Fruit fly (Drosophila melanogaster): ENCODE results near the gene CG6656.
A peak's percentile ranks its signal among the peaks of the same experiment; 100 is the strongest.

The CG6656 gene

dm6 chr3R:21888696-21889602, 13.9 kb downstream of the CG6656 start, which contains the start of gene CG43844 (continued):
- no peak for TF ChIP-seq Sox14 (GFP tag; optimal IDR thresholded peaks at IDR 0.05)

dm6 chr3R:21889945-21890344, 14.9 kb downstream of the CG6656 start:
- no peak for TF ChIP-seq CG4318 (GFP tag; optimal IDR thresholded peaks at IDR 0.05)
- no peak for TF ChIP-seq net (GFP tag; optimal IDR thresholded peaks at IDR 0.05)
- TF ChIP-seq Ets96B (tag; optimal IDR thresholded peaks at IDR 0.05): no peak
- TF ChIP-seq vri (GFP tag; optimal IDR thresholded peaks at IDR 0.05): peak; percentile 96
- TF ChIP-seq CG6163 (GFP tag; IDR thresholded peaks at IDR 0.05): 0 out of 3 replicates have a peak, but pooled peaks have one; percentile 6
- no peak for TF ChIP-seq CG8319 (GFP tag; optimal IDR thresholded peaks at IDR 0.05)
- peak; percentile 23 for TF ChIP-seq CG9139 (GFP tag; optimal IDR thresholded peaks at IDR 0.05)
- no peak for TF ChIP-seq Blimp-1 (GFP tag; optimal IDR thresholded peaks at IDR 0.05)
- no peak for TF ChIP-seq CG3032 (tag; optimal IDR thresholded peaks at IDR 0.05)
- no peak for TF ChIP-seq CG32006 (GFP tag; optimal IDR thresholded peaks at IDR 0.05)
- TF ChIP-seq Eip93F (GFP tag; optimal IDR thresholded peaks at IDR 0.05): peak; percentile 83
- TF ChIP-seq CG1621 (tag; optimal IDR thresholded peaks at IDR 0.05): no peak
- no peak for TF ChIP-seq CG6854 (GFP tag; optimal IDR thresholded peaks at IDR 0.05)
- TF ChIP-seq CG34406 (GFP tag; optimal IDR thresholded peaks at IDR 0.05): no peak
- no peak for TF ChIP-seq CG6792 (GFP tag; optimal IDR thresholded peaks at IDR 0.05)
- TF ChIP-seq CG8119 (GFP tag; IDR thresholded peaks at IDR 0.05): no peak
- no peak for TF ChIP-seq CG11294 (GFP tag; IDR thresholded peaks at IDR 0.05)
- no peak for TF ChIP-seq pdm3 (GFP tag; optimal IDR thresholded peaks at IDR 0.05)
- TF ChIP-seq Sox14 (GFP tag; optimal IDR thresholded peaks at IDR 0.05): peak; percentile 19
- TF ChIP-seq CG11902 (GFP tag; optimal IDR thresholded peaks at IDR 0.05): no peak
- TF ChIP-seq CG15336 (GFP tag; IDR thresholded peaks at IDR 0.05): no peak
- no peak for TF ChIP-seq CG7368 (GFP tag; optimal IDR thresholded peaks at IDR 0.05)
- TF ChIP-seq svp (GFP tag): peak; percentile 84
- TF ChIP-seq eg (GFP tag; IDR thresholded peaks at IDR 0.05): no peak
- no peak for TF ChIP-seq ss (GFP tag; optimal IDR thresholded peaks at IDR 0.05)
- TF ChIP-seq Hr38 (GFP tag; optimal IDR thresholded peaks at IDR 0.05): no peak
- TF ChIP-seq CG31627 (GFP tag; optimal IDR thresholded peaks at IDR 0.05): no peak
- no peak for TF ChIP-seq CG6276 (GFP tag; optimal IDR thresholded peaks at IDR 0.05)
- TF ChIP-seq spab (GFP tag; optimal IDR thresholded peaks at IDR 0.05): no peak

dm6 chr3R:21890739-21891138, 15.6 kb downstream of the CG6656 start:
- TF ChIP-seq CG31627 (GFP tag; optimal IDR thresholded peaks at IDR 0.05) (no peak), CG6163 (GFP tag; IDR thresholded peaks at IDR 0.05) (peak; percentile 17; the same call in 1 of the 3 replicates), CG6808 (GFP tag; optimal IDR thresholded peaks at IDR 0.05) (peak; percentile 8), svp (GFP tag) (peak; percentile 74), eg (GFP tag; IDR thresholded peaks at IDR 0.05) (peak; percentile 50; the same call in 1 of the 3 replicates), fkh (GFP tag; optimal IDR thresholded peaks at IDR 0.05) (no peak), CG16779 (tag; optimal IDR thresholded peaks at IDR 0.05) (peak; percentile 1), CG6276 (GFP tag; optimal IDR thresholded peaks at IDR 0.05) (peak; percentile 18), fd85E (GFP tag; optimal IDR thresholded peaks at IDR 0.05) (no peak), esn (GFP tag; optimal IDR thresholded peaks at IDR 0.05) (peak; percentile 13)

- TF ChIP-seq CG1621 (tag; optimal IDR thresholded peaks at IDR 0.05) (peak; percentile 21), spab (GFP tag; optimal IDR thresholded peaks at IDR 0.05) (peak; percentile 36), vri (GFP tag; optimal IDR thresholded peaks at IDR 0.05) (no peak), eg (GFP tag; IDR thresholded peaks at IDR 0.05) (peak; percentile 25; the same call in 2 of the 3 replicates), CG4318 (GFP tag; optimal IDR thresholded peaks at IDR 0.05) (no peak), Eip78C (GFP tag) (peak; percentile 55), dsx (GFP tag; optimal IDR thresholded peaks at IDR 0.05; ENCODE audit: poor library complexity, severe bottlenecking) (peak; percentile 17), Hr38 (GFP tag; optimal IDR thresholded peaks at IDR 0.05) (no peak), ss (GFP tag; optimal IDR thresholded peaks at IDR 0.05) (peak in 1 of 2 experiments; percentile 53), CG6163 (GFP tag; IDR thresholded peaks at IDR 0.05) (peak; percentile 56; the same call in 2 of the 3 replicates), OdsH (GFP tag; optimal IDR thresholded peaks at IDR 0.05) (no peak), CG6808 (GFP tag; optimal IDR thresholded peaks at IDR 0.05) (peak; percentile 17), svp (GFP tag) (peak; percentile 32), CG32006 (GFP tag; optimal IDR thresholded peaks at IDR 0.05) (peak; percentile 11), fd85E (GFP tag; optimal IDR thresholded peaks at IDR 0.05) (no peak)
These were observed 17.4 kb downstream of the CG6656 start for dm6 chr3R:21892450-21892849.
